Worm (Caenorhabditis elegans) whole organism, dauer: ENCODE measurements around the gene F28H7.7.

Experiments used
- unc-62 ChIP-seq: sonication (generic microtip); optimal IDR thresholded peaks from 2 replicates; lab custom pipeline; 2017; ENCODE audit warnings: missing biosample characterization, missing genetic modification reagents, missing genetic modification characterization

F28H7.7 gene

ce11 chrV:10762695-10763094, 8.7 kb upstream of the F28H7.7 start, which contains the start of gene sre-6:
TSS of gene sre-6 (minus strand) at chrV:10762795.
- no peak for TF ChIP-seq unc-62

DNA sequence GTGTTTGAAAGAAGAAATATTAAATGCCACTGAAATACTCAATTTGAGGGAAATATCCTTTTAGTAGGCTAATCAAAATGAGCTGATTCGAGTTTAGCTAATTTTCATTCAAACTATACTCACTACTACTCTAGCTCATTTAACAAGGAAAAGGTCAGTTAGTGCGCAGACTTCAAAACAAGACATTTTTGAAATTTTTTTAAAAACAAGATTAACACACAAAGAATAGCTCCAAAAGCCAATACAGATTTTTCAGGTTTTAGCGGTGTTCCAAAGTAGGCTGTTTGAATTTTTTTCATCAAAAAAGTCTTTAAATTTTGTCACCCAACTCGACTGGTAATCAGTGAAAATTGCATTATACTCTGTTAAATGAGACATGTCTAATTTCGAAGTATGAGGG, 6.9 kb upstream of the F28H7.7 start:
- TF ChIP-seq unc-62 = no peak

- no peak for TF ChIP-seq unc-62
These were observed 4.7 kb upstream of the F28H7.7 start, which contains the start of gene F28H7.8 for ce11 chrV:10758658-10759057. TSS of gene F28H7.8 (plus strand) at chrV:10758958.

DNA sequence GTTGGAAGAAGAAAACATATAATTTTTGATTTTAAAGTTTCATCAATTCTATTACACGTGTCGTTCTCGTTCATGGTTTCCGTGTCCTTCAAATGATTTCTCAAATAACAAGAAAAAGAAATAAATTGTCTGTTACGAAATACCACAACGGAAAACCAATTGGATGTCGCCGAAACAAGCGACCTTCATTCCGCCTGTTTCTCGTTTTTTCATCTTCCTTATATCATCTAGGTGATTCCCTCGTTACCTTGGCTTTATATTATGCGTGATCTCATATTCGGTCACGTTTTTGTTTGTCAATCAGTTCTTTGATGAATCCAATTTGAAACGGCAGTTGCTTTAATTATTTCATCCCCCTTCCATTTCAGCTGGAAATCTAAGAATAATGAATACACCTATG, 3.2 kb upstream of the F28H7.7 start:
- no peak for TF ChIP-seq unc-62

ce11 chrV:10756698-10757097, 2.7 kb upstream of the F28H7.7 start, which contains the start of gene irld-6:
TSS of gene irld-6 (minus strand) at chrV:10756798.
- TF ChIP-seq unc-62 = no peak

DNA sequence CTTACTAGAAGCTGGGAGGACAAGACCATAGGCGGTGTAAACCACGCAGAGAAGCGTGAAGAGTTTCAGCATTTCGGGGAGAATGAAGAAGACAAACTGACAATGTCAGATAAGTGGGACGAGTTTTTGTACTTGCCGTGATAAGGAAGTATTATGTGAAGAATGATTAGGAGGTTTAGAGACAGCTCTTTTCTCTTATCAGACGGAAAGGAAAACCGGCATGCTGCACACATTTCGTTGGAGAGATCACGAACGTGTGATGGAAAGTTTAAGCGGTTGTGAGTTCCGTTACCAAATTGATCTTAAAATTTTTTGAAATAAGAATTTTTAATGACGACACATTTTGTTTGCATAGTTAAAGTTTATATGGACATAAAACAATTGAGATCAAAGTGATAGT, 3.3 kb downstream of the F28H7.7 start, which contains the start of gene F28H7.3:
F28H7.3 (minus strand) TSS at position 159 of the 400 bp plus-strand sequence.
- TF ChIP-seq unc-62 = no peak

DNA sequence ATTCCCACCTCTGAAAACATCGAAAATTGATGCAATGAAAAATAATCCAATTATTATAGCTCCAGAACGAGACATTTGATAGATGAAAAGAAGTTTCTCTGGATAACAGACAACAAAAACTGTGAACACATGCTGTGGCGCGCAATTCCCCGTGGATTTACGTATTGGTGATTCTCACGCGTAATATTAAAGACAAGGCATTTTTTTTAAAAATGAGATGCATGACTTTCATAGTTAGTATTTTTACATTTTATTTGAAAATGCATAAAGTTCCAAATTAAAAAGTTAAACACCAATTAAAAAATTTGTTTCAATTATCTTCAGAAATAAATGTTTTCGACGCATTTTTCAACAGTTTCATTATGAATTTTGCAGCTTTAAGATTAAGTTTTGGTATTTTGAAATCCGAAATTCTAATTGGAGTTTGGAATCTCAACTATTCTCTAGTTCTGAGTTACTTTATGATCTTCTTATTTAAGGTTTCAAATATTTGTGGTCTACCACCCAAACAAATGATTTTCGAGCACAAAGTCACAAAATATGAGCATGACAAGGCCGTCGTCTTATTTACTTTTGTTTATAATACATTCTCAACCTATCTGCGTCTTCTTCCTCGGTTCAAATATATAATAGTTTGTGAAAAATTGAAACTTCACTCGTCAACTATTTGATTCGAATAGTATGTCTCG, 6.5 kb downstream of the F28H7.7 start, which contains the start of the genes selt-1.2 and F28H7.2:
selt-1.2 (minus strand) TSS at position 101 of the 689 bp plus-strand sequence.
F28H7.2 (plus strand) TSS at position 639 of the 689 bp plus-strand sequence.
- no peak for TF ChIP-seq unc-62

ce11 chrV:10745034-10745433, 8.9 kb downstream of the F28H7.7 start, which contains the start of gene srj-21:
TSS of gene srj-21 (plus strand) at chrV:10745334.
- no peak for TF ChIP-seq unc-62

DNA sequence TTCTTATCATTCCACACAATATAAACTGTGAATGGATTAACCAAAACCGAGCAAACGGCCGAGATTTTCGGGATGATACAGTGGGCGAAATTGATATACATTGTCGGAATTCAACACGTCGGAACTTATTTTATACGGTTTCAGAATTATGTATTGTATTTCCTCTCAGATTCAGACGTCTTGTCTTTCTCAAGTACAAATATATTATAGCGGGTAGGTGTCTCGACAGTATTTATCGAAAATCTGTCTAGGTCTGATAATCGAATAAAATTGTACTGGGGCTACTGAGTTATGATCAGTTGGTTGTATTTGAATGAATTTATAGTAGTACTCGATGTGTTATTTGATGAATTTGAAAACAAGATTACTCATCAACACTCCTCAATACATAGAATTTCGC, 10.3 kb downstream of the F28H7.7 start, which contains the start of gene srj-22:
srj-22 (minus strand) TSS at position 101 of the 400 bp plus-strand sequence.
- TF ChIP-seq unc-62 = no peak

- TF ChIP-seq unc-62 = no peak
These were observed 12.6 kb downstream of the F28H7.7 start, which contains the start of gene ZC302.3 for ce11 chrV:10741357-10741756. TSS of gene ZC302.3 (minus strand) at chrV:10741457.

DNA sequence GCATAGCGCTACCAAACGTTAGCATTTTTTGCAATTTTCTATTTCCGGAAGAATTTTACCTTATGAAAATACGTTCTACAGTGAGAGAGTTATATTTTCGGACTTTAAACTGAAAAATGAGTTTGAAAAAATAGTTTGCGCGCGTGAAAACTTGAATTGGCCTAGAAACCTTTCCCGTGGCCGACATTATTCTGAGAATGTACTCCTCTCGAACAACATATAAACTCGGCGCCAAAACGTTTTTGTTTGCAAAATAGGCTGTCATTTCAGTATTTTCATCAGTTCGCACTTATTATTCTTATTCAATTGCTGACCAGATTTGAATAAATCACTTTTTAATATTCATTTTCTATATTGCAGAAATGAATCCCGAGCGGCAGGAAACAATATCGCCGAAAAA, 17.2 kb downstream of the F28H7.7 start, which contains the start of the genes mre-11 and wdr-5.3:
mre-11 (minus strand) TSS at position 113 of the 400 bp plus-strand sequence.
wdr-5.3 (plus strand) TSS at position 361 of the 400 bp plus-strand sequence.
- TF ChIP-seq unc-62 = no peak

DNA sequence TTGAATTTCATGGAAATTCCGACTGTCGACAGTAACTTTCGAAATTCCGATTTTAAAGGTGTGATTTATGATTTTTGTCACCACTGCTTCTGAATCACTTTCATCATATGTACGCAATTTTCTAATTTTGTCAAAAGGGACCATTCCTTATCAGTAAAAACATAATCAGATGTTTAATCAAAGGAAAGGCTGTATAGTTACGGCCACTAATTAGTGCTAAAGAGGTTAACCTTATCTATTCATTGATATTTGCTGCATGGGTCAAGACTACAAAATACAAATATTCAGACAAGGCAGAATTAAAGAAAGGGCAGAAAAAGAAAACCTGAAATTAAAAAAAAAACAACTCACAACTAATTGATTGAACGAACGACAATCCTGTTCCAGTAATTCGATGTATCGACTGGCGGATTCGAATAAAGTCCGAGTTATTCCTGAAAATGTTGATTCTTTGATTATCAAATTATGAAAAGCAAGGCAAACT, 21.9 kb downstream of the F28H7.7 start, which contains the start of gene T28B11.1:
T28B11.1 (minus strand) TSS at position 434 of the 484 bp plus-strand sequence.
- TF ChIP-seq unc-62 = no peak

DNA sequence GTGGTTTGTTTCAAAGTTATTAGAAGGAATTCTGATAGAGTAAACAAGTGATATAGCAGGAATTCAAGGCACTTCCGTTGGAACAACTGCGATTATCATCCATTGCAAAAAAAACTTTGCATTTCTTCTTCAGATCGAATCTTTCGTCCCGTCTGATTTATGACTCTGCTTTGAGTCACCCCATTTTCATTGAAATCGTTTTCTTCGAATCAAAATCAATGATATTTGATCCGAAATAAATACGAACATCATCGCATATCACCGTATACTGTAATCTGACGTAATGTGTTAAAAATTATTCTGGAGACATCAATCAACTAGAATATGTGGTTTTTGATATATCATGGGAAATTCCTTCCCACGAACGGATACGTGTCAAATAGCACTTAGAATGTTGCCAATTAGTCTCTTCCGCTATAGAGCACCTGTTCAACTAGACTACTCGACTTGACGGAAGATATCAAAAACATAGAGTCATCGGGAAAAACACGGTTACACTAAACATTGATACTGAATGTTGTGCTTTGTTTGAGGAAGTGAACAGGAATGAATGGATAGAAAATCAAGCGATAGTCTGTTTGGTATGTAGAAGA, 23.0 kb downstream of the F28H7.7 start:
- TF ChIP-seq unc-62 = no peak

- TF ChIP-seq unc-62 = no peak
These were observed 24.5 kb downstream of the F28H7.7 start for ce11 chrV:10729456-10729904.

- TF ChIP-seq unc-62 = no peak
These were observed 26.3 kb downstream of the F28H7.7 start for ce11 chrV:10727651-10728050.

DNA sequence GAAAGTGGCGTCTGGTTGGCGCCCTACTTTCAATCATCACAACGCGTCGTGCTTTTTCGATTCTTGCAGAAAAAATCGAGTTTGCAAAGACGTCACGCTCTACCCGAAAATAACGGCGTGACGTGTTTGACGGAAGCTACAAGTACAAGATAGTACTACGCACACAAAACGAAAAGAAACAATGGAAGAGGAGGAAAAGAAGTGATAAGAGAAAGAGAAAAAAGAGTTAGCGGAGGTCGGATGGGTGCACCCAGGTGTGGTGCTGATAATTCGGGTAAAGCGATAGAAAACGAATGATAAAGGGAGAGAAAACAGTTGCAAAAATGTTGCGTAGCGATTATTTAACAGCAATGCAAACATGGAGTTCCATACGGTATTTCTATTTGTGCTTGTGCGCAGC, 27.3 kb downstream of the F28H7.7 start:
- no peak for TF ChIP-seq unc-62

ce11 chrV:10725424-10725951, 28.5 kb downstream of the F28H7.7 start:
- no peak for TF ChIP-seq unc-62
